Worm (Caenorhabditis elegans): Measurements from ENCODE around the gene kin-26.
A peak's percentile ranks its signal among the peaks of the same experiment; 100 is the strongest.

The kin-26 gene

ce11 chrIV:7877781-7878180, at the start of gene kin-26:
TSS of gene kin-26 (minus strand) at chrIV:7877881.
- no peak for TF ChIP-seq jun-1 (tag; optimal IDR thresholded peaks at IDR 0.05)
- TF ChIP-seq R02D3.7 (tag; optimal IDR thresholded peaks at IDR 0.05), result no peak
- TF ChIP-seq pha-4 (tag; optimal IDR thresholded peaks at IDR 0.05), result no peak

DNA sequence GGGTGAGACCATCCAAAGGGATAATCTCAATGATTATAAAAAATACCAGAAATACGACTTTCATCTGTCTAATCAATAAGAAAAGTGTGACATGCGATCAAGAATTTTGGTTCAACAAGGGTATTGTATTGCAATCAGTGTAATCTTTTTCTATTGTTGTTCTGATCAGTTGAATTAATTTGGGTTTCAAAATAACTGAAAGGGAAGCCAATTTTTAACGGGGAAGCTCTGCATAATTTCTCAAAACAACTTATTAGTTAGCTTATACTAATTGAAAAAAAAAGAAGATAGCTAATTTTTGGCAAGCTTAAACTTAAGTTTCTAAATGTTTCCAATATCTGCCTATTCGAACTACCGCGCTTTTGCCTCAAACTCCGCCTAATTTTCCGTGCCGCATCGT, 49.5 kb upstream of the kin-26 start, which contains the start of gene C49H3.12:
Gene C49H3.12 (minus strand): TSS at position 101 of the 400 bp plus-strand sequence.
- TF ChIP-seq nhr-11 (tag; optimal IDR thresholded peaks at IDR 0.05) (no peak), zag-1 (tag; optimal IDR thresholded peaks at IDR 0.05) (no peak), nhr-25 (tag; optimal IDR thresholded peaks at IDR 0.05) (no peak)

ce11 chrIV:7926102-7926840, 48.6 kb upstream of the kin-26 start, which contains the start of gene rps-2:
TSS of gene rps-2 (minus strand) at chrIV:7926391.
- TF ChIP-seq jun-1 (tag; optimal IDR thresholded peaks at IDR 0.05) (no peak), egl-27 (tag; optimal IDR thresholded peaks at IDR 0.05) (no peak), elt-3 (tag; optimal IDR thresholded peaks at IDR 0.05) (no peak), ceh-82 (tag; optimal IDR thresholded peaks at IDR 0.05) (no peak), nhr-25 (tag; optimal IDR thresholded peaks at IDR 0.05) (peak; percentile 21), ama-1 (optimal IDR thresholded peaks at IDR 0.05) (no peak), lin-15B (tag; optimal IDR thresholded peaks at IDR 0.05) (peak; percentile 41), fos-1 (tag; optimal IDR thresholded peaks at IDR 0.05) (no peak), lin-39 (tag; optimal IDR thresholded peaks at IDR 0.05) (no peak), fkh-2 (tag; optimal IDR thresholded peaks at IDR 0.05) (no peak), pqm-1 (tag; optimal IDR thresholded peaks at IDR 0.05) (no peak), elt-1 (tag; optimal IDR thresholded peaks at IDR 0.05) (no peak), nhr-43 (tag; optimal IDR thresholded peaks at IDR 0.05; ENCODE audit: poor library complexity, severe bottlenecking) (no peak), eor-1 (tag; optimal IDR thresholded peaks at IDR 0.05) (no peak), egl-5 (tag; optimal IDR thresholded peaks at IDR 0.05) (peak; percentile 58), unc-62 (GFP tag; optimal IDR thresholded peaks at IDR 0.05) (no peak), R02D3.7 (tag; optimal IDR thresholded peaks at IDR 0.05) (no peak), ceh-9 (tag; optimal IDR thresholded peaks at IDR 0.05) (no peak)

DNA sequence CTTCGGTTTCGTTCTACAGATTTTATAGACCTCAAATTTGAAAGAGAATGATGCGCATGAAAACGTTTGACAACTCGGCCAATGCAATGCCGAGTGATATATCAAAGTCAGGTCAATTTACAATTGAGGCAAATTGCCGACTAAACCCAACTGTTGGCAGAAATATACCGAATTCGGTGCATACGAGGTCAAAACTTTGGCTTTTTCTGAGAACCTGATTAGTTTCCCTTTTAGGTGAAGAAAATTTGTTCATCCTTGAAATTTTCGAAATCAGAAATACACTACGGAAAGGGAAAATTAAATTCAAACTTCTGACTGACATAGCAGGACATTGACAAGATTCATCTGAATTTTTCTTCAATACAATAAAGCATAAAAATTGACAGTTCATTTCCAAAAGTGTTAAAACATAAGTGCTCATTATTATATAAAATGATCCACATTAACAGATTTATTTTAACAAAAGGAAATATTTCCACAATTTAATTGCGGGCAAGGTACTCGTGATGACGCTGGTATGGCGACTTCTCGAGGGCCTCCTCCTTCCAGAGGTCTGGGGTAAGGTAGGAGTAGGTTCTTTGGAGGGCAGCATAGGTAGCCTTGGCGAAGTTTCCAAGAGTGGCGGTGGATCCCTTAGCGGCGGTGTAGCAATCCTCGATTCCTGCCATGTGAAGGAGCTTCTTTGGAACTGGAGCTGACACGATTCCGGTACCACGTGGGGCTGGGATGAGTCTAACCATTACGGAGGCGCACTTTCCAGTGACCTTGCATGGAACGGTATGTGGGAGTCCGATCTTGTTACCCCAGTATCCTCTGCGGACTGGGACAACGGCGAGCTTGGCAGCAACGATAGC, 47.5 kb upstream of the kin-26 start:
- TF ChIP-seq nhr-23 (tag; optimal IDR thresholded peaks at IDR 0.05) (peak; percentile 14), pha-4 (tag; optimal IDR thresholded peaks at IDR 0.05) (no peak), R02D3.7 (tag; optimal IDR thresholded peaks at IDR 0.05) (peak; percentile 3), aly-2 (tag; optimal IDR thresholded peaks at IDR 0.05) (peak; percentile 52), ama-1 (optimal IDR thresholded peaks at IDR 0.05) (peak; percentile 46), ceh-82 (tag; optimal IDR thresholded peaks at IDR 0.05) (no peak)

DNA sequence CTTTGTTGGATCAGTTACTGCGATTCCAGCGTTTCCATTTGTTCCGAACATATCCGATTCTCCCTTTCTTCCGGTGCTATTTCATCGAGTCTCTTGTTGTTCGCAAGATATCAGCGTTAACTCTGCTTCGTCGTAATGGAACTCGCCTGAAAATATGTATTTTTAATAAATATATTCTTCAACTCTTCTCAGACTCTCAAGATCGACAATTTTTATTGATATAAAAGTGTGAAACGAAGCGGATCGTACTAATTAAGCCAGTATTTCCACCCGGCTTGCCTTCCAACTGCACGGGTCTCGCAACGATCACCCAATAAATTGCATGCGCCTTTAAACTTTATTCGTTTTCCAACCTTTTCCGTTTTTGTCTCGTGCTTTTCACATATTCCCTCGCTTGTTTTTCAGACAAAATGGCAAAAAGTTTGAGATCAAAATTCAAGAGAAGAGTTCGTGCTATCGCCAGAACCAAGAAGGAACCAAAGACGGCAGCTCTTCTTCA, 46.4 kb upstream of the kin-26 start, which contains the start of the genes xpo-3 and C49H3.3:
Gene xpo-3 (minus strand): TSS at position 51 of the 499 bp plus-strand sequence.
Gene C49H3.3 (plus strand): TSS at position 369 of the 499 bp plus-strand sequence.
- TF ChIP-seq pha-4 (tag; optimal IDR thresholded peaks at IDR 0.05), result peak; percentile 63
- TF ChIP-seq lsy-12 (tag; optimal IDR thresholded peaks at IDR 0.05), result no peak
- TF ChIP-seq elt-2 (tag; optimal IDR thresholded peaks at IDR 0.05), result peak; percentile 30
- no peak for TF ChIP-seq nhr-43 (tag; optimal IDR thresholded peaks at IDR 0.05; ENCODE audit: poor library complexity, severe bottlenecking)
- no peak for TF ChIP-seq pqm-1 (tag; optimal IDR thresholded peaks at IDR 0.05)
- no peak for TF ChIP-seq elt-3 (tag; optimal IDR thresholded peaks at IDR 0.05)
- peak; percentile 33 for TF ChIP-seq lin-15B (tag; optimal IDR thresholded peaks at IDR 0.05)
- no peak for TF ChIP-seq fkh-2 (tag; optimal IDR thresholded peaks at IDR 0.05)
- no peak for TF ChIP-seq egl-27 (tag; optimal IDR thresholded peaks at IDR 0.05)
- TF ChIP-seq ztf-11 (tag; optimal IDR thresholded peaks at IDR 0.05), result no peak
- TF ChIP-seq nhr-67 (tag; optimal IDR thresholded peaks at IDR 0.05), result no peak
- no peak for TF ChIP-seq eor-1 (tag; optimal IDR thresholded peaks at IDR 0.05)
- no peak for TF ChIP-seq unc-62 (GFP tag; optimal IDR thresholded peaks at IDR 0.05)
- no peak for TF ChIP-seq nhr-28 (tag; optimal IDR thresholded peaks at IDR 0.05)
- peak; percentile 56 for TF ChIP-seq egl-5 (tag; optimal IDR thresholded peaks at IDR 0.05)
- no peak for TF ChIP-seq nhr-77 (tag; optimal IDR thresholded peaks at IDR 0.05)
- TF ChIP-seq elt-1 (tag; optimal IDR thresholded peaks at IDR 0.05), result no peak
- no peak for TF ChIP-seq nhr-237 (tag; optimal IDR thresholded peaks at IDR 0.05)
- no peak for TF ChIP-seq ZK546.5 (tag; optimal IDR thresholded peaks at IDR 0.05)
- TF ChIP-seq ceh-9 (tag; optimal IDR thresholded peaks at IDR 0.05), result no peak
- no peak for TF ChIP-seq skn-1 (tag; optimal IDR thresholded peaks at IDR 0.05)
- TF ChIP-seq nhr-11 (tag; optimal IDR thresholded peaks at IDR 0.05), result no peak
- no peak for TF ChIP-seq aly-2 (tag; optimal IDR thresholded peaks at IDR 0.05)
- TF ChIP-seq ceh-28 (tag; optimal IDR thresholded peaks at IDR 0.05), result no peak
- TF ChIP-seq ceh-82 (tag; optimal IDR thresholded peaks at IDR 0.05), result no peak
- TF ChIP-seq fkh-10 (GFP tag; optimal IDR thresholded peaks at IDR 0.05), result no peak
- no peak for TF ChIP-seq nhr-76 (tag; optimal IDR thresholded peaks at IDR 0.05)
- TF ChIP-seq unc-39 (tag; optimal IDR thresholded peaks at IDR 0.05), result no peak
- TF ChIP-seq nhr-12 (tag; optimal IDR thresholded peaks at IDR 0.05), result no peak
- no peak for TF ChIP-seq mml-1 (tag; optimal IDR thresholded peaks at IDR 0.05)
- TF ChIP-seq daf-12 (tag; optimal IDR thresholded peaks at IDR 0.05), result no peak
- TF ChIP-seq sea-2 (GFP tag; optimal IDR thresholded peaks at IDR 0.05), result no peak

All from whole organism, L3 larva.